Worm (Caenorhabditis elegans) whole organism, young adult: Measurements from ENCODE around the gene srsx-16.

ENCODE experiments used
- F39B2.1 ChIP-seq: fragments of 200-800 bp; sonication (Bioruptor generic); IDR thresholded peaks from 2 replicates; pipeline ENCODE4 v1.3.6; 2022; ENCODE audit warnings: missing genetic modification reagents, missing genetic modification characterization, missing compliant biosample characterization
- F57C9.4 ChIP-seq: sonication (generic microtip); optimal IDR thresholded peaks from 2 replicates; lab custom pipeline; 2017; ENCODE audit warnings: mild to moderate bottlenecking, missing genetic modification characterization, missing compliant biosample characterization
- K11D2.4 ChIP-seq: fragments of 200-800 bp; sonication (Bioruptor generic); IDR thresholded peaks from 2 replicates; pipeline ENCODE4 v1.3.6; 2022; ENCODE audit warnings: missing genetic modification reagents, missing genetic modification characterization, missing compliant biosample characterization
- ama-1 ChIP-seq, 3 experiments: fragments of 150-350 bp in 1 of 3; sonication (generic microtip) in 2 of 3; optimal IDR thresholded peaks; 2 replicates each; lab custom pipeline; 2014 to 2018; ENCODE audit warnings: missing biosample characterization in 2 of 3, missing genetic modification characterization in 2 of 3, missing genetic modification reagents in 2 of 3
- dpl-1 ChIP-seq: fragments of 150-350 bp; optimal IDR thresholded peaks from 2 replicates; lab custom pipeline; 2014; ENCODE audit warnings: missing biosample characterization, missing genetic modification reagents, missing genetic modification characterization
- let-526 ChIP-seq: fragments of 200-800 bp; sonication (Bioruptor generic); IDR thresholded peaks from 2 replicates; pipeline ENCODE4 v1.3.6; 2022; ENCODE audit warnings: missing genetic modification reagents, missing genetic modification characterization, missing compliant biosample characterization
- pbrm-1 ChIP-seq: fragments of 200-800 bp; sonication (Bioruptor generic); IDR thresholded peaks from 2 replicates; pipeline ENCODE4 v1.3.6; 2022; ENCODE audit warnings: missing genetic modification reagents, missing genetic modification characterization, missing compliant biosample characterization
- rpc-1 ChIP-seq, 2 experiments: fragments of 150-350 bp in 1 of 2; sonication (generic microtip) in 1 of 2; optimal IDR thresholded peaks; 2 replicates each; lab custom pipeline; 2014 to 2018; ENCODE audit warnings: missing biosample characterization in 1 of 2, missing genetic modification characterization in 1 of 2, missing genetic modification reagents in 1 of 2, missing genotype in 1 of 2
- unc-130 ChIP-seq: sonication (generic microtip); optimal IDR thresholded peaks from 2 replicates; lab custom pipeline; 2016; ENCODE audit warnings: missing genetic modification reagents, missing genetic modification characterization, missing compliant biosample characterization
- unc-62 ChIP-seq: fragments of 150-350 bp; optimal IDR thresholded peaks from 2 replicates; lab custom pipeline; 2014; ENCODE audit warnings: missing biosample characterization, missing genetic modification reagents, missing genetic modification characterization
- ztf-25 ChIP-seq: fragments of 200-800 bp; sonication (Bioruptor generic); IDR thresholded peaks from 2 replicates; pipeline ENCODE4 v1.3.6; 2022; ENCODE audit warnings: missing genetic modification reagents, missing genetic modification characterization, missing compliant biosample characterization

ce11 chrIV:5574033-5574432 lies 45.5 kb downstream of the srsx-16 start, which contains the start of gene T12E12.6:
- TF ChIP-seq let-526 (no peak), ama-1 (optimal IDR thresholded peaks at IDR 0.05; lab: Kevin White, UChicago) (no peak), ama-1 (GFP tag; optimal IDR thresholded peaks at IDR 0.05; lab: Kevin White, UChicago) (no peak), F57C9.4 (no peak), unc-130 (no peak), dpl-1 (GFP tag; lab: Kevin White, UChicago) (no peak), unc-62 (no peak), pbrm-1 (GFP tag; lab: Robert Waterston, UW) (no peak), F39B2.1 (GFP tag; lab: Robert Waterston, UW) (no peak), rpc-1 (optimal IDR thresholded peaks at IDR 0.05; lab: Kevin White, UChicago) (no peak), rpc-1 (tag; optimal IDR thresholded peaks at IDR 0.05; lab: Kevin White, UChicago) (no peak), K11D2.4 (GFP tag; lab: Robert Waterston, UW) (no peak), ztf-25 (no peak)
